Worm (Caenorhabditis elegans): ENCODE measurements around the gene M04G7.5.

M04G7.5 gene

ce11 chrIV:443622-444021 lies 11.3 kb upstream of the M04G7.5 start, which contains the start of gene mrpl-55 (continued):
- TF ChIP-seq lsy-27 (tag; optimal IDR thresholded peaks at IDR 0.05; ENCODE audit: borderline replicate concordance, insufficient read depth): no peak
- peak; percentile 13 for TF ChIP-seq snpc-4 (GFP tag; optimal IDR thresholded peaks at IDR 0.05)
- peak; percentile 24 to 65 (median 56) for TF ChIP-seq snpc-4 (tag; optimal IDR thresholded peaks at IDR 0.05)
- no peak for TF ChIP-seq tbx-9 (tag; optimal IDR thresholded peaks at IDR 0.05; ENCODE audit: borderline replicate concordance)
- no peak for TF ChIP-seq madf-8 (GFP tag; conservative IDR thresholded peaks at IDR 0.05)
- no peak for TF ChIP-seq repo-1 (tag; optimal IDR thresholded peaks at IDR 0.05)
- TF ChIP-seq mes-4 (tag; optimal IDR thresholded peaks at IDR 0.05): no peak
- no peak for TF ChIP-seq ceh-79 (tag; optimal IDR thresholded peaks at IDR 0.05)
- no peak for TF ChIP-seq rpc-1 (optimal IDR thresholded peaks at IDR 0.05)
- TF ChIP-seq rpc-1 (tag; optimal IDR thresholded peaks at IDR 0.05): no peak
- no peak for TF ChIP-seq ztf-18 (tag; optimal IDR thresholded peaks at IDR 0.05)
- no peak for TF ChIP-seq ceh-40 (GFP tag; IDR thresholded peaks at IDR 0.05)
- TF ChIP-seq K11D2.4 (GFP tag; IDR thresholded peaks at IDR 0.05): peak; percentile 13; the same call in 1 of the 2 replicates
- no peak for TF ChIP-seq xnd-1 (tag; optimal IDR thresholded peaks at IDR 0.05)
- no peak for TF ChIP-seq egrh-3 (GFP tag; IDR thresholded peaks at IDR 0.05)
- TF ChIP-seq cebp-2 (GFP tag; IDR thresholded peaks at IDR 0.05): no peak
- TF ChIP-seq ztf-26 (tag; optimal IDR thresholded peaks at IDR 0.05): peak; percentile 68
- no peak for TF ChIP-seq gei-17 (GFP tag; optimal IDR thresholded peaks at IDR 0.05)
- TF ChIP-seq snpc-1.1 (tag; optimal IDR thresholded peaks at IDR 0.05; ENCODE audit: insufficient read depth): no peak
- TF ChIP-seq B0019.2 (GFP tag; conservative IDR thresholded peaks at IDR 0.05): 0 out of 2 replicates have a peak, but pooled peaks have one; percentile 9
- no peak for TF ChIP-seq Y67H2A.10 (GFP tag; conservative IDR thresholded peaks at IDR 0.05)
- TF ChIP-seq ekl-4 (GFP tag; IDR thresholded peaks at IDR 0.05): no peak
- no peak for TF ChIP-seq let-526 (GFP tag; IDR thresholded peaks at IDR 0.05)
- TF ChIP-seq ets-4 (GFP tag; optimal IDR thresholded peaks at IDR 0.05): no peak
- TF ChIP-seq madf-6 (GFP tag; IDR thresholded peaks at IDR 0.05): 0 out of 2 replicates have a peak, but pooled peaks have one; percentile 27
- TF ChIP-seq nhr-179 (tag; optimal IDR thresholded peaks at IDR 0.05): no peak
- no peak for TF ChIP-seq akir-1 (GFP tag; optimal IDR thresholded peaks at IDR 0.05)
- TF ChIP-seq snpc-3.4 (tag; optimal IDR thresholded peaks at IDR 0.05): peak; percentile 41
- TF ChIP-seq dpff-1 (tag; optimal IDR thresholded peaks at IDR 0.05): no peak
- no peak for TF ChIP-seq zfh-2 (GFP tag; conservative IDR thresholded peaks at IDR 0.05)
- no peak for TF ChIP-seq F37B4.10 (GFP tag; IDR thresholded peaks at IDR 0.05)
- TF ChIP-seq attf-6 (GFP tag; IDR thresholded peaks at IDR 0.05): no peak
- TF ChIP-seq ztf-6 (GFP tag; IDR thresholded peaks at IDR 0.05): 0 out of 2 replicates have a peak, but pooled peaks have one; percentile 11
- no peak for TF ChIP-seq nfyb-1 (GFP tag; IDR thresholded peaks at IDR 0.05)
- TF ChIP-seq ama-1 (optimal IDR thresholded peaks at IDR 0.05): no peak
- no peak for TF ChIP-seq ama-1 (GFP tag; optimal IDR thresholded peaks at IDR 0.05)
- no peak for TF ChIP-seq Y53G8AR.9 (GFP tag; conservative IDR thresholded peaks at IDR 0.05)
- TF ChIP-seq B0336.3 (GFP tag; IDR thresholded peaks at IDR 0.05): peak; percentile 40; the same call in 1 of the 2 replicates
- TF ChIP-seq F57C9.4 (tag; optimal IDR thresholded peaks at IDR 0.05): no peak
- peak; percentile 98 for TF ChIP-seq mcd-1 (GFP tag; IDR thresholded peaks at IDR 0.05)
- peak; percentile 84 for TF ChIP-seq dpl-1 (GFP tag; optimal IDR thresholded peaks at IDR 0.05)
- no peak for TF ChIP-seq Y79H2A.3 (GFP tag; conservative IDR thresholded peaks at IDR 0.05)
- no peak for TF ChIP-seq Y56A3A.18 (GFP tag; IDR thresholded peaks at IDR 0.05)
- no peak for TF ChIP-seq B0035.1 (tag; optimal IDR thresholded peaks at IDR 0.05)
- TF ChIP-seq lin-40 (tag; optimal IDR thresholded peaks at IDR 0.05): peak; percentile 79
- no peak for TF ChIP-seq nfya-2 (GFP tag; IDR thresholded peaks at IDR 0.05)
- TF ChIP-seq nhr-80 (tag; optimal IDR thresholded peaks at IDR 0.05): no peak
- peak; percentile 27 for TF ChIP-seq tlf-1 (GFP tag; optimal IDR thresholded peaks at IDR 0.05)
- TF ChIP-seq attf-3 (GFP tag; conservative IDR thresholded peaks at IDR 0.05): 0 out of 2 replicates have a peak, but pooled peaks have one; percentile 24
- TF ChIP-seq chd-7 (tag; optimal IDR thresholded peaks at IDR 0.05): no peak
